Fruit fly (Drosophila melanogaster) whole organism: ENCODE results near the gene CG10694.
A peak's percentile ranks its signal among the peaks of the same experiment; 100 is the strongest.

Experiments
- Dll ChIP-seq: fragments of >200 bp; optimal IDR thresholded peaks from 2 replicates; lab custom pipeline; 2017
- pan ChIP-seq: fragments of >200 bp; optimal IDR thresholded peaks from 2 replicates; lab custom pipeline; 2017

DNA sequence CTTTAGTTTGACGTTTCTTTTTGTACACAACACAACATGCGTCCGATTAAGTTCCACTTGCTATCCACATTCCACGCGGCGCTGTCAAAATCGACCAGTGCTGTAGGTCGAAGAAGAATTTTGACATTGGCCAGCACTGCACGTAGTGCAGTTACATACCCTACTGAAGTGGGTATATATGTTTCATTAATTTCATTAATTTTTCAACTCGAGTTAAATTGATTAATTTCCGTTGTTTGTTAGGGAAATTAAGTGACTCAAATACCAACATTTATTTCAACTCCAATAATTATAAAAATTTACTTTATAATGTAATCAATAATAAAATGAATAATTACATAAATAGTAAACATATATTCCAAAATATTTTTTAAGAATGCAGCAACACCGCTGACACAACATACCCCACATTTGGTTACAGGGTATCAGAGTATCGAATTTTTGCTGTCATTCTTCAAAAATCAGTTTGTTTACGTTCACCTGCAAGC is 1.8 kb downstream of the CG10694 start, which contains the start of the genes eIF4EHP and CG18428:
- TF ChIP-seq Dll (lab: Kevin White, UChicago), result no peak
- TF ChIP-seq pan (lab: Kevin White, UChicago), result peak; percentile 96
